Worm (Caenorhabditis elegans): ENCODE results near the gene ZK757.2.

The ZK757.2 gene

ce11 chrIII:9861470-9862342, 17.0 kb downstream of the ZK757.2 start:
- TF ChIP-seq ceh-9 (tag; optimal IDR thresholded peaks at IDR 0.05) (no peak), snpc-4 (tag; optimal IDR thresholded peaks at IDR 0.05) (peak; percentile 9), daf-12 (tag; optimal IDR thresholded peaks at IDR 0.05) (no peak), skn-1 (tag; optimal IDR thresholded peaks at IDR 0.05) (peak; percentile 46), jun-1 (tag; optimal IDR thresholded peaks at IDR 0.05) (peak; percentile 71), nhr-77 (tag; optimal IDR thresholded peaks at IDR 0.05) (no peak), ZK546.5 (tag; optimal IDR thresholded peaks at IDR 0.05) (no peak), mdl-1 (tag; optimal IDR thresholded peaks at IDR 0.05) (no peak), ztf-11 (tag; optimal IDR thresholded peaks at IDR 0.05) (no peak), aly-2 (tag; optimal IDR thresholded peaks at IDR 0.05) (no peak), unc-39 (tag; optimal IDR thresholded peaks at IDR 0.05) (no peak), nhr-237 (tag; optimal IDR thresholded peaks at IDR 0.05) (no peak), hmg-11 (tag; optimal IDR thresholded peaks at IDR 0.05) (peak; percentile 53), mml-1 (tag; optimal IDR thresholded peaks at IDR 0.05) (no peak), zag-1 (tag; optimal IDR thresholded peaks at IDR 0.05) (no peak), nhr-11 (tag; optimal IDR thresholded peaks at IDR 0.05) (no peak), egl-27 (tag; optimal IDR thresholded peaks at IDR 0.05) (no peak), ceh-82 (tag; optimal IDR thresholded peaks at IDR 0.05) (peak; percentile 4), nhr-25 (tag; optimal IDR thresholded peaks at IDR 0.05) (peak; percentile 19), lin-39 (tag; optimal IDR thresholded peaks at IDR 0.05) (peak; percentile 58), elt-1 (tag; optimal IDR thresholded peaks at IDR 0.05) (no peak), fkh-2 (tag; optimal IDR thresholded peaks at IDR 0.05) (no peak), R02D3.7 (tag; optimal IDR thresholded peaks at IDR 0.05) (no peak), egl-5 (tag; optimal IDR thresholded peaks at IDR 0.05) (peak; percentile 62), sea-2 (GFP tag; optimal IDR thresholded peaks at IDR 0.05) (no peak), nhr-43 (tag; optimal IDR thresholded peaks at IDR 0.05; ENCODE audit: poor library complexity, severe bottlenecking) (peak; percentile 26), fos-1 (tag; optimal IDR thresholded peaks at IDR 0.05) (no peak), fkh-10 (GFP tag; optimal IDR thresholded peaks at IDR 0.05) (no peak), nhr-67 (tag; optimal IDR thresholded peaks at IDR 0.05) (no peak), nhr-12 (tag; optimal IDR thresholded peaks at IDR 0.05) (no peak), ceh-16 (tag; optimal IDR thresholded peaks at IDR 0.05) (no peak), elt-2 (tag; optimal IDR thresholded peaks at IDR 0.05) (peak; percentile 36), pha-4 (tag; optimal IDR thresholded peaks at IDR 0.05) (peak; percentile 50), lsy-12 (tag; optimal IDR thresholded peaks at IDR 0.05) (peak; percentile 72), elt-3 (tag; optimal IDR thresholded peaks at IDR 0.05) (peak in 1 of 3 experiments; percentile 38), nfya-1 (tag; optimal IDR thresholded peaks at IDR 0.05; ENCODE audit: insufficient read depth) (peak; percentile 47), nhr-76 (tag; optimal IDR thresholded peaks at IDR 0.05) (no peak), ama-1 (optimal IDR thresholded peaks at IDR 0.05) (no peak), lin-15B (tag; optimal IDR thresholded peaks at IDR 0.05) (peak; percentile 10), tbx-2 (tag; optimal IDR thresholded peaks at IDR 0.05) (peak; percentile 20), unc-62 (GFP tag; optimal IDR thresholded peaks at IDR 0.05) (no peak), pqm-1 (tag; optimal IDR thresholded peaks at IDR 0.05) (peak; percentile 15), nhr-28 (tag; optimal IDR thresholded peaks at IDR 0.05) (no peak), ztf-4 (tag; optimal IDR thresholded peaks at IDR 0.05) (no peak), nhr-23 (tag; optimal IDR thresholded peaks at IDR 0.05) (no peak), eor-1 (tag; optimal IDR thresholded peaks at IDR 0.05) (no peak), ceh-28 (tag; optimal IDR thresholded peaks at IDR 0.05) (no peak)

All from whole organism, L3 larva.